Fruit fly (Drosophila melanogaster) whole organism, embryonic: ENCODE results near the gene CG13088.

Experiments used
- Abd-B ChIP-seq: fragments of 200-800 bp; sonication (Bioruptor generic); optimal IDR thresholded peaks from 2 replicates; lab custom pipeline; 2018; ENCODE audit warnings: missing biosample characterization, mild to moderate bottlenecking, missing genetic modification characterization, moderate library complexity
- BtbVII ChIP-seq: fragments of 200-800 bp; sonication (Bioruptor generic); optimal IDR thresholded peaks from 3 replicates; lab custom pipeline; 2017; ENCODE audit warnings: missing biosample characterization, mild to moderate bottlenecking, missing genetic modification characterization
- CG10431 ChIP-seq: fragments of 200-800 bp; sonication (Bioruptor generic); optimal IDR thresholded peaks from 3 replicates; lab custom pipeline; 2018; ENCODE audit warnings: missing biosample characterization, mild to moderate bottlenecking, missing genetic modification characterization
- CG10543 ChIP-seq: fragments of 200-800 bp; sonication (Bioruptor generic); optimal IDR thresholded peaks from 3 replicates; lab custom pipeline; 2017; ENCODE audit warnings: missing biosample characterization, mild to moderate bottlenecking, missing genetic modification characterization, moderate library complexity
- CG12744 ChIP-seq: fragments of 200-800 bp; sonication (Bioruptor generic); optimal IDR thresholded peaks from 2 replicates; lab custom pipeline; 2016; ENCODE audit warnings: missing biosample characterization, missing genetic modification characterization
- CG1529 ChIP-seq: fragments of 200-800 bp; sonication (Bioruptor generic); optimal IDR thresholded peaks from 3 replicates; lab custom pipeline; 2018; ENCODE audit warnings: missing biosample characterization, missing genetic modification characterization
- CG15696 ChIP-seq: fragments of 200-800 bp; sonication (Bioruptor generic); optimal IDR thresholded peaks from 2 replicates; lab custom pipeline; 2019; ENCODE audit warnings: missing biosample characterization, mild to moderate bottlenecking, missing genetic modification characterization, moderate library complexity
- CG17829 ChIP-seq: fragments of 200-800 bp; optimal IDR thresholded peaks from 2 replicates; lab custom pipeline; 2019; ENCODE audit warnings: missing biosample characterization, mild to moderate bottlenecking, missing genetic modification characterization, moderate library complexity
- CG18011 ChIP-seq: fragments of 200-800 bp; sonication (Bioruptor generic); optimal IDR thresholded peaks from 2 replicates; lab custom pipeline; 2017; ENCODE audit warnings: missing biosample characterization, missing genetic modification characterization, mild to moderate bottlenecking, moderate library complexity, missing genotype
- CG2129 ChIP-seq: fragments of 200-800 bp; sonication (Bioruptor generic); IDR thresholded peaks from 2 replicates; pipeline ENCODE4 v1.3.6; 2022; ENCODE audit warnings: missing biosample characterization, missing genetic modification characterization; ENCODE audit not compliant: partially characterized antibody
- CG2199 ChIP-seq: fragments of 200-800 bp; sonication (Bioruptor generic); IDR thresholded peaks from 3 replicates; pipeline ENCODE4 v1.3.6; 2022; ENCODE audit warnings: missing biosample characterization, missing genetic modification characterization
- CG31224 ChIP-seq: fragments of 200-800 bp; sonication (Bioruptor generic); IDR thresholded peaks from 2 replicates; pipeline ENCODE4 v1.3.6; 2022; ENCODE audit warnings: missing biosample characterization, missing genetic modification characterization
- CG33213 ChIP-seq: fragments of 200-800 bp; sonication (Bioruptor generic); optimal IDR thresholded peaks from 3 replicates; lab custom pipeline; 2016; ENCODE audit warnings: missing biosample characterization, missing genetic modification characterization
- CG4854 ChIP-seq: fragments of 200-800 bp; sonication (Bioruptor generic); optimal IDR thresholded peaks from 2 replicates; lab custom pipeline; 2016; ENCODE audit warnings: missing biosample characterization, missing genetic modification characterization, inconsistent platforms
- CG6175 ChIP-seq: fragments of 200-800 bp; sonication (Bioruptor generic); IDR thresholded peaks from 3 replicates; pipeline ENCODE4 v1.3.6; 2022; ENCODE audit warnings: missing biosample characterization, missing genetic modification characterization
- CG6272 ChIP-seq: fragments of 200-800 bp; sonication (Bioruptor generic); IDR thresholded peaks from 2 replicates; pipeline ENCODE4 v1.3.6; 2022; ENCODE audit warnings: missing biosample characterization, missing genetic modification characterization
- CG6765 ChIP-seq: fragments of 200-800 bp; sonication (Bioruptor generic); optimal IDR thresholded peaks from 3 replicates; lab custom pipeline; 2017; ENCODE audit warnings: missing biosample characterization, mild to moderate bottlenecking, missing genetic modification characterization
- CG7963 ChIP-seq: fragments of 200-800 bp; sonication (Bioruptor generic); IDR thresholded peaks from 3 replicates; pipeline ENCODE4 v1.3.6; 2022; ENCODE audit warnings: missing biosample characterization, missing genetic modification characterization; ENCODE audit not compliant: partially characterized antibody
- CG8359 ChIP-seq: fragments of 200-800 bp; sonication (Bioruptor generic); optimal IDR thresholded peaks from 2 replicates; lab custom pipeline; 2017; ENCODE audit warnings: missing biosample characterization, mild to moderate bottlenecking, missing genetic modification characterization, borderline replicate concordance
- CG9797 ChIP-seq: fragments of 200-800 bp; sonication (Bioruptor generic); optimal IDR thresholded peaks from 3 replicates; lab custom pipeline; 2018; ENCODE audit warnings: missing biosample characterization, mild to moderate bottlenecking, missing genetic modification characterization
- CHES-1-like ChIP-seq: fragments of 200-800 bp; sonication (Bioruptor generic); optimal IDR thresholded peaks from 2 replicates; lab custom pipeline; 2016; ENCODE audit warnings: missing biosample characterization, missing genetic modification characterization
- CTCF ChIP-seq: fragments of 200-800 bp; sonication (Bioruptor generic); optimal IDR thresholded peaks from 2 replicates; lab custom pipeline; 2017; ENCODE audit warnings: missing biosample characterization, mild to moderate bottlenecking, missing genetic modification characterization, moderate library complexity
- CrebB ChIP-seq: fragments of 200-800 bp; sonication (Bioruptor generic); optimal IDR thresholded peaks from 3 replicates; lab custom pipeline; 2018; ENCODE audit warnings: missing biosample characterization, mild to moderate bottlenecking, missing genetic modification characterization
- D ChIP-seq, 2 experiments: fragments of 200-800 bp in 1 of 2; fragments of >200 bp in 1 of 2; sonication (Bioruptor generic) in 1 of 2; optimal IDR thresholded peaks; 2 replicates in 1 of 2; 3 replicates in 1 of 2; lab custom pipeline; 2017; ENCODE audit warnings: mild to moderate bottlenecking in 1 of 2, missing biosample characterization in 1 of 2, missing genetic modification characterization in 1 of 2, missing genetic modification reagents in 1 of 2
- Dek ChIP-seq: fragments of 200-800 bp; sonication (Bioruptor generic); optimal IDR thresholded peaks from 3 replicates; lab custom pipeline; 2019; ENCODE audit warnings: missing biosample characterization, mild to moderate bottlenecking, missing genetic modification characterization, moderate library complexity
- Dp ChIP-seq: fragments of 200-800 bp; sonication (Bioruptor generic); optimal IDR thresholded peaks from 2 replicates; lab custom pipeline; 2018; ENCODE audit warnings: missing biosample characterization, mild to moderate bottlenecking, missing genetic modification characterization, moderate library complexity
- Ets97D ChIP-seq: fragments of 200-800 bp; sonication (Bioruptor generic); optimal IDR thresholded peaks from 3 replicates; lab custom pipeline; 2016; ENCODE audit warnings: missing biosample characterization, missing genetic modification characterization
- Fer2 ChIP-seq: fragments of 200-800 bp; sonication (Bioruptor generic); optimal IDR thresholded peaks from 2 replicates; lab custom pipeline; 2018; ENCODE audit warnings: missing biosample characterization, mild to moderate bottlenecking, missing genetic modification characterization, moderate library complexity
- Hr39 ChIP-seq: fragments of >200 bp; optimal IDR thresholded peaks from 2 replicates; lab custom pipeline; 2017
- Max ChIP-seq: fragments of 200-800 bp; sonication (Bioruptor generic); optimal IDR thresholded peaks from 2 replicates; lab custom pipeline; 2016; ENCODE audit warnings: missing biosample characterization, mild to moderate bottlenecking, missing genetic modification characterization
- Opbp ChIP-seq: fragments of 200-800 bp; sonication (Bioruptor generic); IDR thresholded peaks from 3 replicates; pipeline ENCODE4 v1.3.6; 2022; ENCODE audit warnings: missing biosample characterization, missing genetic modification characterization; ENCODE audit not compliant: partially characterized antibody
- Sry-δ ChIP-seq: fragments of 200-800 bp; sonication (Bioruptor generic); optimal IDR thresholded peaks from 2 replicates; lab custom pipeline; 2016; ENCODE audit warnings: missing biosample characterization, missing genetic modification characterization
- Taf1 ChIP-seq: fragments of 200-800 bp; sonication (Bioruptor generic); IDR thresholded peaks from 2 replicates; pipeline ENCODE4 v1.3.6; 2022; ENCODE audit warnings: missing biosample characterization, missing genetic modification characterization
- chinmo ChIP-seq: fragments of 200-800 bp; sonication (Bioruptor generic); IDR thresholded peaks from 4 replicates; pipeline ENCODE4 v1.3.6; 2022; ENCODE audit warnings: missing biosample characterization, missing genetic modification characterization; ENCODE audit not compliant: partially characterized antibody
- inv ChIP-seq: fragments of 200-800 bp; sonication (Bioruptor generic); IDR thresholded peaks from 2 replicates; pipeline ENCODE4 v1.3.6; 2022; ENCODE audit warnings: missing biosample characterization, missing genetic modification characterization; ENCODE audit not compliant: partially characterized antibody
- knrl ChIP-seq: fragments of 200-800 bp; sonication (Bioruptor generic); IDR thresholded peaks from 3 replicates; pipeline ENCODE4 v1.3.6; 2022; ENCODE audit warnings: missing biosample characterization, missing genetic modification characterization; ENCODE audit not compliant: partially characterized antibody
- lola ChIP-seq, 3 experiments: fragments of >200 bp in 2 of 3; fragments of 200-800 bp in 1 of 3; sonication (Bioruptor generic) in 1 of 3; optimal IDR thresholded peaks; 2 replicates each; lab custom pipeline; 2017 to 2019; ENCODE audit warnings: missing biosample characterization in 3 of 3, missing genetic modification characterization in 3 of 3, mild to moderate bottlenecking in 1 of 3, moderate library complexity in 1 of 3
- mam ChIP-seq: fragments of 200-800 bp; sonication (Bioruptor generic); optimal IDR thresholded peaks from 3 replicates; lab custom pipeline; 2016; ENCODE audit warnings: missing biosample characterization, missing genetic modification characterization
- mirr ChIP-seq: fragments of 200-800 bp; sonication (Bioruptor generic); optimal IDR thresholded peaks from 3 replicates; lab custom pipeline; 2018; ENCODE audit warnings: missing biosample characterization, mild to moderate bottlenecking, missing genetic modification characterization
- mld ChIP-seq: fragments of 200-800 bp; sonication (Bioruptor generic); IDR thresholded peaks from 3 replicates; pipeline ENCODE4 v1.3.6; 2022; ENCODE audit warnings: missing biosample characterization, missing genetic modification characterization; ENCODE audit not compliant: partially characterized antibody
- onecut ChIP-seq: fragments of 200-800 bp; sonication (Bioruptor generic); IDR thresholded peaks from 2 replicates; pipeline ENCODE4 v1.3.6; 2022; ENCODE audit warnings: missing biosample characterization, missing genetic modification characterization
- phol ChIP-seq: fragments of 200-800 bp; sonication (Bioruptor generic); optimal IDR thresholded peaks from 3 replicates; lab custom pipeline; 2018; ENCODE audit warnings: missing biosample characterization, mild to moderate bottlenecking, missing genetic modification characterization, moderate library complexity
- pros ChIP-seq: fragments of 200-800 bp; sonication (Bioruptor generic); optimal IDR thresholded peaks from 3 replicates; lab custom pipeline; 2019; ENCODE audit warnings: missing biosample characterization, mild to moderate bottlenecking, missing genetic modification characterization, moderate library complexity
- ro ChIP-seq: fragments of 200-800 bp; sonication (Bioruptor generic); IDR thresholded peaks from 2 replicates; pipeline ENCODE4 v1.3.6; 2022; ENCODE audit warnings: missing biosample characterization, missing genetic modification characterization
- sisA ChIP-seq: fragments of 200-800 bp; sonication (Bioruptor generic); IDR thresholded peaks from 2 replicates; pipeline ENCODE4 v1.3.6; 2022; ENCODE audit warnings: missing biosample characterization, missing genetic modification characterization
- toy ChIP-seq: fragments of 200-800 bp; sonication (Bioruptor generic); IDR thresholded peaks from 2 replicates; pipeline ENCODE4 v1.3.6; 2022; ENCODE audit warnings: missing biosample characterization, missing genetic modification characterization
- trem ChIP-seq: fragments of 200-800 bp; optimal IDR thresholded peaks from 3 replicates; lab custom pipeline; 2019; ENCODE audit warnings: missing biosample characterization, mild to moderate bottlenecking, missing genetic modification characterization, moderate library complexity
- vnd ChIP-seq: fragments of 200-800 bp; sonication (Bioruptor generic); IDR thresholded peaks from 3 replicates; pipeline ENCODE4 v1.3.6; 2022; ENCODE audit warnings: missing biosample characterization, missing genetic modification characterization; ENCODE audit not compliant: partially characterized antibody

CG13088 gene

DNA sequence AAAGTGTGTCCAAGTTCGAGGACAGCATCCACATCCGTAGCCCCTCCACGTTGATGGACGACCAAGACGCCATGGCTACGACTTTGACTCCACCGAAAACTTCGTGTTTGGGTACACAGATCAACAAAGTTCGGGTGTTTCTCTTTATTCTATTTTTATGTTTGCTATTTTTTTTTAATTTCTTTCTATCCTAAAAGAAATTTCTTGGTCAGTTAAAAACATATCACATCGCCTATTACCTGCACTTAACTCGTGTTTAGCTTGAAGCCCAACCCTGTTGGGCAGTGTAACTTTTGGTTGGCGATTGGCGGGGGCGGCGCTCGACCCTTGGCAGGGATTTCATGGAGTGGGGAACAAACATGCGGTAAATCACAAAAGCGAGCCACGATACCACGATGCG is 15.3 kb upstream of the CG13088 start (continued):
- no peak for TF ChIP-seq CG2129 (GFP tag; lab: Robert Waterston, UW)
- no peak for TF ChIP-seq CG12744 (GFP tag; lab: Kevin White, UChicago)
- no peak for TF ChIP-seq Fer2 (tag; lab: Kevin White, UChicago)
- TF ChIP-seq sisA (GFP tag; lab: Robert Waterston, UW): no peak
- no peak for TF ChIP-seq Hr39 (lab: Kevin White, UChicago)
- TF ChIP-seq Sry-δ: no peak
- 0 out of 2 replicates have a peak, but pooled peaks have one; percentile 6 for TF ChIP-seq onecut (GFP tag; lab: Robert Waterston, UW)
- peak in 1 of 3 experiments; percentile 63 for TF ChIP-seq lola (GFP tag; optimal IDR thresholded peaks at IDR 0.05; lab: Kevin White, UChicago)
- peak; percentile 57 for TF ChIP-seq CG6272 (GFP tag; lab: Robert Waterston, UW)
- TF ChIP-seq Opbp: no peak
- no peak for TF ChIP-seq CG31224 (GFP tag; lab: Robert Waterston, UW)
- no peak for TF ChIP-seq CG10543
- TF ChIP-seq pros: no peak
- no peak for TF ChIP-seq mld (GFP tag; lab: Robert Waterston, UW)
- no peak for TF ChIP-seq mam (GFP tag; lab: Kevin White, UChicago)
- no peak for TF ChIP-seq CrebB (tag; lab: Kevin White, UChicago)
- no peak for TF ChIP-seq toy (GFP tag; lab: Robert Waterston, UW)
- no peak for TF ChIP-seq CG6765 (GFP tag; lab: Kevin White, UChicago)
- TF ChIP-seq Dek: no peak
- no peak for TF ChIP-seq Ets97D (GFP tag; lab: Kevin White, UChicago)
- TF ChIP-seq knrl (GFP tag; lab: Robert Waterston, UW): no peak
- peak; percentile 67 for TF ChIP-seq phol (tag; lab: Kevin White, UChicago)
- TF ChIP-seq ro (GFP tag; lab: Robert Waterston, UW): no peak
- TF ChIP-seq CG7963 (GFP tag; lab: Robert Waterston, UW): no peak

DNA sequence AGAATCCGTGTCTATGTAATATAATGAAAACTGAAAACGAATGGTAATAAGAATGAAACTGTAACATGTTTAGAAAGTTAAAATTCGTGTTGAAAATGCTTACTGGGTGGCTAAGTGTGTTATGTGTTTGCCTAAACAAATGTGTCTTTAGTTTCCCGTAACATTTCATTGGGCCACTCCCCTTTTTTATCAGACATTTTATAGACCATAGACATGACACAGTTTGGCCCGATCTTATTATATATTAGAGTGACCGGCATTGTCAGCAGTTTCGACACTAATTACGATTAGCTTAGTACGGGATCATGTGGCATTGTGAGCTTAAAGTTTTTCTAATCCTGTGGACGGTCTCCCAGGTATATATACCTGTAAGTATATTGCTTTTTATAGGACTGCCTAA is 11.7 kb upstream of the CG13088 start, which contains the start of gene CheA29a:
TSS of gene CheA29a (plus strand) at position 301 of the 400 bp plus-strand sequence.
- TF ChIP-seq CrebB (tag; lab: Kevin White, UChicago) (no peak), CTCF (GFP tag; lab: Kevin White, UChicago) (no peak), Taf1 (GFP tag; lab: Robert Waterston, UW) (no peak), chinmo (GFP tag; lab: Robert Waterston, UW) (no peak), CG4854 (no peak), mirr (GFP tag; lab: Kevin White, UChicago) (no peak), CG10431 (GFP tag; lab: Kevin White, UChicago) (no peak), Abd-B (GFP tag; lab: Kevin White, UChicago) (no peak), CG18011 (GFP tag; lab: Kevin White, UChicago) (no peak), D (optimal IDR thresholded peaks at IDR 0.05; lab: Kevin White, UChicago) (no peak), D (GFP tag; optimal IDR thresholded peaks at IDR 0.05; lab: Kevin White, UChicago) (no peak), CG2199 (GFP tag; lab: Robert Waterston, UW) (no peak), CG9797 (no peak), CG15696 (tag; lab: Kevin White, UChicago) (no peak), CG1529 (GFP tag; lab: Kevin White, UChicago) (no peak), BtbVII (GFP tag; lab: Kevin White, UChicago) (no peak), Dek (no peak)

dm6 chr2L:8477971-8478370 is 10.8 kb upstream of the CG13088 start:
- TF ChIP-seq trem (tag; lab: Kevin White, UChicago) (peak; percentile 12), vnd (peak; percentile 36; the same call in 2 of the 3 replicates), Dp (GFP tag; lab: Kevin White, UChicago) (peak; percentile 90), CHES-1-like (GFP tag; lab: Kevin White, UChicago) (no peak), CG8359 (GFP tag; lab: Kevin White, UChicago) (no peak), CG33213 (peak; percentile 46), Max (GFP tag; lab: Kevin White, UChicago) (peak; percentile 1), Dek (peak; percentile 46), CG17829 (tag; lab: Kevin White, UChicago) (peak; percentile 23), CG6175 (GFP tag; lab: Robert Waterston, UW) (no peak), inv (GFP tag; lab: Robert Waterston, UW) (peak; percentile 29; the same call in 1 of the 2 replicates), Sry-δ (peak; percentile 69), CG6272 (GFP tag; lab: Robert Waterston, UW) (0 out of 2 replicates have a peak, but pooled peaks have one; percentile 12)
